Fruit fly (Drosophila melanogaster) whole organism, embryonic: ENCODE measurements around the gene Larp7.
A peak's percentile ranks its signal among the peaks of the same experiment; 100 is the strongest.

ENCODE experiments used
- Abd-B ChIP-seq: fragments of 200-800 bp; sonication (Bioruptor generic); optimal IDR thresholded peaks from 2 replicates; lab custom pipeline; 2018; ENCODE audit warnings: missing biosample characterization, mild to moderate bottlenecking, missing genetic modification characterization, moderate library complexity
- Adf1 ChIP-seq: fragments of 200-800 bp; sonication (Bioruptor generic); IDR thresholded peaks from 2 replicates; pipeline ENCODE4 v1.3.6; 2022; ENCODE audit warnings: missing biosample characterization, missing genetic modification characterization
- Blimp-1 ChIP-seq: fragments of 200-800 bp; sonication (Bioruptor generic); optimal IDR thresholded peaks from 3 replicates; lab custom pipeline; 2018; ENCODE audit warnings: missing biosample characterization, missing genetic modification characterization, mild to moderate bottlenecking, moderate library complexity, missing genetic modification reagents
- CG10543 ChIP-seq: fragments of 200-800 bp; sonication (Bioruptor generic); optimal IDR thresholded peaks from 3 replicates; lab custom pipeline; 2017; ENCODE audit warnings: missing biosample characterization, mild to moderate bottlenecking, missing genetic modification characterization, moderate library complexity
- CG11456 ChIP-seq: fragments of 200-800 bp; sonication (Bioruptor generic); IDR thresholded peaks from 3 replicates; pipeline ENCODE4 v1.3.6; 2022; ENCODE audit warnings: missing biosample characterization, missing genetic modification characterization
- CG11504 ChIP-seq: fragments of 200-800 bp; sonication (Bioruptor generic); optimal IDR thresholded peaks from 3 replicates; lab custom pipeline; 2019; ENCODE audit warnings: missing biosample characterization, mild to moderate bottlenecking, missing genetic modification characterization, moderate library complexity
- CG12391 ChIP-seq: fragments of 200-800 bp; sonication (Bioruptor generic); optimal IDR thresholded peaks from 3 replicates; lab custom pipeline; 2018; ENCODE audit warnings: missing biosample characterization, mild to moderate bottlenecking, missing genetic modification characterization, moderate library complexity
- CG12659 ChIP-seq: fragments of 200-800 bp; sonication (Bioruptor generic); optimal IDR thresholded peaks from 3 replicates; lab custom pipeline; 2017; ENCODE audit warnings: mild to moderate bottlenecking, missing biosample characterization, missing genetic modification reagents, missing genetic modification characterization
- CG12744 ChIP-seq: fragments of 200-800 bp; sonication (Bioruptor generic); optimal IDR thresholded peaks from 2 replicates; lab custom pipeline; 2016; ENCODE audit warnings: missing biosample characterization, missing genetic modification characterization
- CG13624 ChIP-seq: fragments of 200-800 bp; sonication (Bioruptor generic); optimal IDR thresholded peaks from 2 replicates; lab custom pipeline; 2016; ENCODE audit warnings: missing biosample characterization, missing genetic modification characterization
- CG13775 ChIP-seq: fragments of 200-800 bp; sonication (Bioruptor generic); optimal IDR thresholded peaks from 3 replicates; lab custom pipeline; 2017; ENCODE audit warnings: missing biosample characterization, mild to moderate bottlenecking, missing genetic modification characterization
- CG2116 ChIP-seq: fragments of 200-800 bp; sonication (Bioruptor generic); optimal IDR thresholded peaks from 3 replicates; lab custom pipeline; 2018; ENCODE audit warnings: missing biosample characterization, mild to moderate bottlenecking, missing genetic modification characterization
- CG2120 ChIP-seq: fragments of 200-800 bp; sonication (Bioruptor generic); optimal IDR thresholded peaks from 3 replicates; lab custom pipeline; 2016; ENCODE audit warnings: missing biosample characterization, missing genetic modification characterization
- CG2712 ChIP-seq: fragments of 200-800 bp; optimal IDR thresholded peaks from 3 replicates; lab custom pipeline; 2019; ENCODE audit warnings: missing biosample characterization, mild to moderate bottlenecking, missing genetic modification characterization, moderate library complexity
- CG34422 ChIP-seq: fragments of 200-800 bp; sonication (Bioruptor generic); IDR thresholded peaks from 3 replicates; pipeline ENCODE4 v1.3.6; 2022; ENCODE audit warnings: missing biosample characterization, missing genetic modification characterization
- CG42726 ChIP-seq: fragments of 200-800 bp; sonication (Bioruptor generic); IDR thresholded peaks from 2 replicates; pipeline ENCODE4 v1.3.6; 2022; ENCODE audit warnings: missing biosample characterization, missing genetic modification characterization; ENCODE audit not compliant: partially characterized antibody
- CG4404 ChIP-seq: fragments of 200-800 bp; sonication (Bioruptor generic); IDR thresholded peaks from 2 replicates; pipeline ENCODE4 v1.3.6; 2022; ENCODE audit warnings: missing biosample characterization, missing genetic modification characterization
- CG6765 ChIP-seq: fragments of 200-800 bp; sonication (Bioruptor generic); optimal IDR thresholded peaks from 3 replicates; lab custom pipeline; 2017; ENCODE audit warnings: missing biosample characterization, mild to moderate bottlenecking, missing genetic modification characterization
- CG6791 ChIP-seq: fragments of 200-800 bp; sonication (Bioruptor generic); IDR thresholded peaks from 3 replicates; pipeline ENCODE4 v1.3.6; 2022; ENCODE audit warnings: missing biosample characterization, missing genetic modification characterization; ENCODE audit not compliant: partially characterized antibody
- CG7928 ChIP-seq: fragments of 200-800 bp; sonication (Bioruptor generic); optimal IDR thresholded peaks from 2 replicates; lab custom pipeline; 2017; ENCODE audit warnings: missing biosample characterization, mild to moderate bottlenecking, missing genetic modification characterization
- CoRest ChIP-seq: fragments of 200-800 bp; sonication (Bioruptor generic); optimal IDR thresholded peaks from 3 replicates; lab custom pipeline; 2018; ENCODE audit warnings: missing biosample characterization, mild to moderate bottlenecking, missing genetic modification characterization, moderate library complexity
- Dek ChIP-seq: fragments of 200-800 bp; sonication (Bioruptor generic); optimal IDR thresholded peaks from 3 replicates; lab custom pipeline; 2019; ENCODE audit warnings: missing biosample characterization, mild to moderate bottlenecking, missing genetic modification characterization, moderate library complexity
- Dip2 ChIP-seq: fragments of 200-800 bp; sonication (Bioruptor generic); IDR thresholded peaks from 2 replicates; pipeline ENCODE4 v1.3.6; 2022; ENCODE audit warnings: missing biosample characterization, missing genetic modification characterization
- Dll ChIP-seq: fragments of 200-800 bp; sonication (Bioruptor generic); IDR thresholded peaks from 4 replicates; pipeline ENCODE4 v1.3.6; 2022; ENCODE audit warnings: missing biosample characterization, missing genetic modification characterization; ENCODE audit not compliant: partially characterized antibody
- Dref ChIP-seq: fragments of 200-800 bp; sonication (Bioruptor generic); IDR thresholded peaks from 2 replicates; pipeline ENCODE4 v1.3.6; 2022; ENCODE audit warnings: missing biosample characterization, missing genetic modification characterization
- ERR ChIP-seq: fragments of 200-800 bp; sonication (Bioruptor generic); optimal IDR thresholded peaks from 2 replicates; lab custom pipeline; 2016; ENCODE audit warnings: missing biosample characterization, missing genetic modification characterization
- Ets97D ChIP-seq: fragments of 200-800 bp; sonication (Bioruptor generic); optimal IDR thresholded peaks from 3 replicates; lab custom pipeline; 2016; ENCODE audit warnings: missing biosample characterization, missing genetic modification characterization
- Fer1 ChIP-seq: fragments of 200-800 bp; sonication (Bioruptor generic); optimal IDR thresholded peaks from 2 replicates; lab custom pipeline; 2017; ENCODE audit warnings: missing biosample characterization, mild to moderate bottlenecking, missing genetic modification characterization
- Gug ChIP-seq: fragments of 200-800 bp; sonication (Bioruptor generic); IDR thresholded peaks from 4 replicates; pipeline ENCODE4 v1.3.6; 2022; ENCODE audit warnings: missing biosample characterization, missing genetic modification characterization
- Sry-δ ChIP-seq: fragments of 200-800 bp; sonication (Bioruptor generic); optimal IDR thresholded peaks from 2 replicates; lab custom pipeline; 2016; ENCODE audit warnings: missing biosample characterization, missing genetic modification characterization
- Ssrp ChIP-seq: fragments of 200-800 bp; sonication (Bioruptor generic); optimal IDR thresholded peaks from 2 replicates; lab custom pipeline; 2018; ENCODE audit warnings: missing biosample characterization, mild to moderate bottlenecking, missing genetic modification characterization, moderate library complexity
- ab ChIP-seq: fragments of 200-800 bp; sonication (Bioruptor generic); optimal IDR thresholded peaks from 2 replicates; lab custom pipeline; 2016; ENCODE audit warnings: missing biosample characterization, missing genetic modification characterization
- amos ChIP-seq: fragments of 200-800 bp; sonication (Bioruptor generic); IDR thresholded peaks from 2 replicates; pipeline ENCODE4 v1.3.6; 2022; ENCODE audit warnings: missing biosample characterization, missing genetic modification characterization; ENCODE audit not compliant: partially characterized antibody
- aop ChIP-seq: fragments of 200-800 bp; sonication (Bioruptor generic); IDR thresholded peaks from 2 replicates; pipeline ENCODE4 v1.3.6; 2022; ENCODE audit warnings: missing biosample characterization, missing genetic modification characterization
- crol ChIP-seq: fragments of 200-800 bp; sonication (Bioruptor generic); IDR thresholded peaks from 2 replicates; pipeline ENCODE4 v1.3.6; 2022; ENCODE audit warnings: missing biosample characterization, missing genetic modification characterization
- danr ChIP-seq: fragments of 200-800 bp; sonication (Bioruptor generic); IDR thresholded peaks from 2 replicates; pipeline ENCODE4 v1.3.6; 2022; ENCODE audit warnings: missing biosample characterization, missing genetic modification characterization
- dm ChIP-seq: fragments of 200-800 bp; sonication (Bioruptor generic); optimal IDR thresholded peaks from 3 replicates; lab custom pipeline; 2016; ENCODE audit warnings: missing biosample characterization, missing genetic modification characterization
- dpn ChIP-seq, 2 experiments: fragments of 200-800 bp; sonication (Bioruptor generic); optimal IDR thresholded peaks; 3 replicates each; lab custom pipeline; 2016; ENCODE audit warnings: missing biosample characterization in 2 of 2, missing genetic modification characterization in 2 of 2
- fd102C ChIP-seq: fragments of 200-800 bp; sonication (Bioruptor generic); optimal IDR thresholded peaks from 2 replicates; lab custom pipeline; 2018; ENCODE audit warnings: missing biosample characterization, mild to moderate bottlenecking, missing genetic modification characterization, moderate library complexity
- fd64A ChIP-seq: fragments of 200-800 bp; sonication (Bioruptor generic); optimal IDR thresholded peaks from 3 replicates; lab custom pipeline; 2018; ENCODE audit warnings: missing biosample characterization, mild to moderate bottlenecking, missing genetic modification characterization
- ftz-f1 ChIP-seq: fragments of 200-800 bp; sonication (Bioruptor generic); optimal IDR thresholded peaks from 2 replicates; lab custom pipeline; 2016; ENCODE audit warnings: missing biosample characterization, missing genetic modification characterization
- knrl ChIP-seq: fragments of 200-800 bp; sonication (Bioruptor generic); IDR thresholded peaks from 3 replicates; pipeline ENCODE4 v1.3.6; 2022; ENCODE audit warnings: missing biosample characterization, missing genetic modification characterization; ENCODE audit not compliant: partially characterized antibody
- p53 ChIP-seq: fragments of 200-800 bp; sonication (Bioruptor generic); optimal IDR thresholded peaks from 2 replicates; lab custom pipeline; 2016; ENCODE audit warnings: missing biosample characterization, missing genetic modification characterization
- pnt ChIP-seq: fragments of 200-800 bp; sonication (Bioruptor generic); optimal IDR thresholded peaks from 3 replicates; lab custom pipeline; 2016; ENCODE audit warnings: missing biosample characterization, missing genetic modification characterization
- pros ChIP-seq: fragments of 200-800 bp; sonication (Bioruptor generic); optimal IDR thresholded peaks from 3 replicates; lab custom pipeline; 2019; ENCODE audit warnings: missing biosample characterization, mild to moderate bottlenecking, missing genetic modification characterization, moderate library complexity
- row ChIP-seq: fragments of 200-800 bp; sonication (Bioruptor generic); IDR thresholded peaks from 3 replicates; pipeline ENCODE4 v1.3.6; 2022; ENCODE audit warnings: missing biosample characterization, missing genetic modification characterization
- sd ChIP-seq: fragments of 200-800 bp; sonication (Bioruptor generic); optimal IDR thresholded peaks from 3 replicates; lab custom pipeline; 2018; ENCODE audit warnings: missing biosample characterization, mild to moderate bottlenecking, missing genetic modification characterization, moderate library complexity
- sim ChIP-seq: fragments of 200-800 bp; sonication (Bioruptor generic); IDR thresholded peaks from 2 replicates; pipeline ENCODE4 v1.3.6; 2022; ENCODE audit warnings: missing biosample characterization, missing genetic modification characterization
- slbo ChIP-seq: fragments of 200-800 bp; sonication (Bioruptor generic); IDR thresholded peaks from 2 replicates; pipeline ENCODE4 v1.3.6; 2022; ENCODE audit warnings: missing biosample characterization, missing genetic modification characterization
- zen ChIP-seq: fragments of 200-800 bp; sonication (Bioruptor generic); optimal IDR thresholded peaks from 3 replicates; lab custom pipeline; 2018; ENCODE audit warnings: missing biosample characterization, mild to moderate bottlenecking, missing genetic modification characterization, moderate library complexity

Gene Larp7

DNA sequence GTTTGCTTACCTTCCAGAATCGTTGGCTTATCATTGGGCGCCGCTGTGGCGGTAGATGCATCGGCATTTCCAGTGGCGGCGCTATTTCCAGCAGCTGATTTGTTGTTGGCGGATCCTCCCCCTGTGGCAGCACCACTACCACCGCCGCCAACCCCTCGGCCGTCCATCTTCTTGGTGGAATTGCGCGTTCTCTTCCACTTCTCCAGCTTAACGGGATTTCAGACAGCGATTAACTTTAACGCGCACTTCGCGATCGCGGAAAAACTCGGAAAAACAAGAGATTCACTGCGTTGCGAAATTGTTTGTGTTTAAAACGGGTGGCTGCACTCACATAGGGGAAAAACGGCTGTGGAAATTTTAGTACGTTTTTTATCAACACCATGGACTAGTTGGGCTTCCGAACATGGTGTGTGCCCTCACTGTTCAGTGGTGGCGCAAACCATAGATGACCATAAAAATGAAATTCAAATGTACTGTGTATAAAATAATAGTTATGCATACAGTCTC lies 39.2 kb downstream of the Larp7 start, which contains the start of gene c11.1 (continued):
- TF ChIP-seq pnt (GFP tag; lab: Kevin White, UChicago) (no peak), crol (GFP tag; lab: Robert Waterston, UW) (peak; percentile 51), ftz-f1 (no peak), amos (GFP tag; lab: Robert Waterston, UW) (peak; percentile 40; the same call in 1 of the 2 replicates), CG12744 (GFP tag; lab: Kevin White, UChicago) (no peak), slbo (peak; percentile 56), Dll (peak; percentile 41; the same call in 1 of the 4 replicates), ERR (no peak), Ets97D (peak; percentile 44), CG11504 (no peak), CG2120 (GFP tag; lab: Kevin White, UChicago) (peak; percentile 32), CG42726 (GFP tag; lab: Robert Waterston, UW) (0 out of 2 replicates have a peak, but pooled peaks have one; percentile 10), CG6791 (GFP tag; lab: Robert Waterston, UW) (0 out of 3 replicates have a peak, but pooled peaks have one; percentile 43), sd (tag; lab: Kevin White, UChicago) (peak; percentile 70), CG13775 (GFP tag; lab: Kevin White, UChicago) (no peak), CG6765 (GFP tag; lab: Kevin White, UChicago) (no peak), Ssrp (no peak), Blimp-1 (GFP tag; lab: Kevin White, UChicago) (no peak), p53 (GFP tag; lab: Kevin White, UChicago) (no peak), ab (GFP tag; lab: Kevin White, UChicago) (no peak), CG34422 (GFP tag; lab: Robert Waterston, UW) (peak; percentile 53; the same call in 2 of the 3 replicates), Dek (tag; lab: Kevin White, UChicago) (peak; percentile 41), Dip2 (GFP tag; lab: Robert Waterston, UW) (no peak), Fer1 (peak; percentile 16), CG12659 (GFP tag; lab: Kevin White, UChicago) (peak; percentile 64), CG11456 (GFP tag; lab: Robert Waterston, UW) (no peak), CG10543 (GFP tag; lab: Kevin White, UChicago) (peak; percentile 1), Adf1 (GFP tag; lab: Robert Waterston, UW) (0 out of 2 replicates have a peak, but pooled peaks have one; percentile 19), CG2712 (tag; lab: Kevin White, UChicago) (peak; percentile 18), fd102C (GFP tag; lab: Kevin White, UChicago) (no peak), Abd-B (peak; percentile 88), Dref (peak; percentile 52), sim (GFP tag; lab: Robert Waterston, UW) (no peak), row (GFP tag; lab: Robert Waterston, UW) (peak; percentile 35; the same call in 2 of the 3 replicates), dpn (GFP tag; optimal IDR thresholded peaks at IDR 0.05; lab: Kevin White, UChicago) (peak in 1 of 2 experiments; percentile 5), Sry-δ (GFP tag; lab: Kevin White, UChicago) (peak; percentile 30), CG4404 (GFP tag; lab: Robert Waterston, UW) (no peak), CG7928 (GFP tag; lab: Kevin White, UChicago) (no peak), pros (GFP tag; lab: Kevin White, UChicago) (no peak), fd64A (GFP tag; lab: Kevin White, UChicago) (no peak), zen (tag; lab: Kevin White, UChicago) (no peak), CG2116 (GFP tag; lab: Kevin White, UChicago) (peak; percentile 24), danr (GFP tag; lab: Robert Waterston, UW) (no peak), CG13624 (peak; percentile 41), dm (GFP tag; lab: Kevin White, UChicago) (no peak), aop (GFP tag; lab: Robert Waterston, UW) (no peak), Gug (GFP tag; lab: Robert Waterston, UW) (no peak), CoRest (tag; lab: Kevin White, UChicago) (peak; percentile 24), knrl (GFP tag; lab: Robert Waterston, UW) (peak; percentile 53; the same call in 2 of the 3 replicates), CG12391 (tag; lab: Kevin White, UChicago) (peak; percentile 31)
